Fruit fly (Drosophila melanogaster): Measurements from ENCODE around the gene 4E-T.

- TF ChIP-seq CG31627 (GFP tag; optimal IDR thresholded peaks at IDR 0.05) (no peak), CG32006 (GFP tag; optimal IDR thresholded peaks at IDR 0.05) (no peak), Ets96B (tag; optimal IDR thresholded peaks at IDR 0.05) (no peak), Ets21C (GFP tag; optimal IDR thresholded peaks at IDR 0.05) (no peak), CG8319 (GFP tag; optimal IDR thresholded peaks at IDR 0.05) (no peak), CG16779 (tag; optimal IDR thresholded peaks at IDR 0.05) (no peak), CG1621 (tag; optimal IDR thresholded peaks at IDR 0.05) (no peak), CG6792 (GFP tag; optimal IDR thresholded peaks at IDR 0.05) (no peak), Hr39 (GFP tag; optimal IDR thresholded peaks at IDR 0.05) (no peak), CG6854 (GFP tag; optimal IDR thresholded peaks at IDR 0.05) (no peak), Eip75B (GFP tag; optimal IDR thresholded peaks at IDR 0.05) (no peak), CG10669 (GFP tag; optimal IDR thresholded peaks at IDR 0.05) (no peak), esn (GFP tag; optimal IDR thresholded peaks at IDR 0.05) (no peak), vri (GFP tag; optimal IDR thresholded peaks at IDR 0.05) (no peak)
These were observed 1.1 kb upstream of the 4E-T start for dm6 chr4:959110-959920.
